Fruit fly (Drosophila melanogaster): ENCODE results near the gene CG12576.

Gene CG12576

dm6 chrX:22487667-22488593, 5.8 kb upstream of the CG12576 start:
- TF ChIP-seq h (optimal IDR thresholded peaks at IDR 0.05) = no peak
- TF ChIP-seq Sin3A (optimal IDR thresholded peaks at IDR 0.05) = no peak
- TF ChIP-seq insv (optimal IDR thresholded peaks at IDR 0.05) = no peak
- TF ChIP-seq psq (optimal IDR thresholded peaks at IDR 0.05) = no peak
- TF ChIP-seq Myc (optimal IDR thresholded peaks at IDR 0.05) = no peak

- no peak for TF ChIP-seq psq (optimal IDR thresholded peaks at IDR 0.05)
- no peak for TF ChIP-seq h (optimal IDR thresholded peaks at IDR 0.05)
- TF ChIP-seq insv (optimal IDR thresholded peaks at IDR 0.05) = no peak
- no peak for TF ChIP-seq Sin3A (optimal IDR thresholded peaks at IDR 0.05)
- no peak for TF ChIP-seq Myc (optimal IDR thresholded peaks at IDR 0.05)
Observed at dm6 chrX:22486919-22487634, 4.9 kb upstream of the CG12576 start.

dm6 chrX:22486487-22486886, 4.3 kb upstream of the CG12576 start:
- TF ChIP-seq h (optimal IDR thresholded peaks at IDR 0.05) = no peak
- no peak for TF ChIP-seq Myc (optimal IDR thresholded peaks at IDR 0.05)
- no peak for TF ChIP-seq ttk (optimal IDR thresholded peaks at IDR 0.05)
- no peak for TF ChIP-seq insv (optimal IDR thresholded peaks at IDR 0.05)
- no peak for TF ChIP-seq Sin3A (optimal IDR thresholded peaks at IDR 0.05)
- TF ChIP-seq psq (optimal IDR thresholded peaks at IDR 0.05) = no peak

- TF ChIP-seq ttk (optimal IDR thresholded peaks at IDR 0.05) (no peak), Sin3A (optimal IDR thresholded peaks at IDR 0.05) (no peak), insv (optimal IDR thresholded peaks at IDR 0.05) (no peak), Myc (optimal IDR thresholded peaks at IDR 0.05) (no peak), h (optimal IDR thresholded peaks at IDR 0.05) (no peak), psq (optimal IDR thresholded peaks at IDR 0.05) (no peak)
Observed at dm6 chrX:22481131-22481530, 1.0 kb downstream of the CG12576 start.

- TF ChIP-seq psq (optimal IDR thresholded peaks at IDR 0.05) (no peak), ttk (optimal IDR thresholded peaks at IDR 0.05) (no peak), h (optimal IDR thresholded peaks at IDR 0.05) (no peak), Myc (optimal IDR thresholded peaks at IDR 0.05) (no peak), insv (optimal IDR thresholded peaks at IDR 0.05) (no peak), Sin3A (optimal IDR thresholded peaks at IDR 0.05) (no peak)
Observed at dm6 chrX:22480612-22481011, 1.5 kb downstream of the CG12576 start.

- TF ChIP-seq psq (optimal IDR thresholded peaks at IDR 0.05) (no peak), insv (optimal IDR thresholded peaks at IDR 0.05) (no peak), Myc (optimal IDR thresholded peaks at IDR 0.05) (no peak), Sin3A (optimal IDR thresholded peaks at IDR 0.05) (no peak), h (optimal IDR thresholded peaks at IDR 0.05) (no peak), ttk (optimal IDR thresholded peaks at IDR 0.05) (no peak)
Observed at dm6 chrX:22479207-22479820, 2.8 kb downstream of the CG12576 start.

- TF ChIP-seq Sin3A (optimal IDR thresholded peaks at IDR 0.05) (no peak), Myc (optimal IDR thresholded peaks at IDR 0.05) (no peak), h (optimal IDR thresholded peaks at IDR 0.05) (no peak), psq (optimal IDR thresholded peaks at IDR 0.05) (no peak), insv (optimal IDR thresholded peaks at IDR 0.05) (no peak), ttk (optimal IDR thresholded peaks at IDR 0.05) (no peak)
Observed at dm6 chrX:22477689-22478590, 4.2 kb downstream of the CG12576 start.

- TF ChIP-seq Myc (optimal IDR thresholded peaks at IDR 0.05) (no peak), Sin3A (optimal IDR thresholded peaks at IDR 0.05) (no peak), h (optimal IDR thresholded peaks at IDR 0.05) (no peak), ttk (optimal IDR thresholded peaks at IDR 0.05) (no peak), insv (optimal IDR thresholded peaks at IDR 0.05) (no peak), psq (optimal IDR thresholded peaks at IDR 0.05) (no peak)
Observed at dm6 chrX:22474881-22475280, 7.3 kb downstream of the CG12576 start.

- TF ChIP-seq Myc (optimal IDR thresholded peaks at IDR 0.05) (no peak), insv (optimal IDR thresholded peaks at IDR 0.05) (no peak), ttk (optimal IDR thresholded peaks at IDR 0.05) (no peak), h (optimal IDR thresholded peaks at IDR 0.05) (no peak), psq (optimal IDR thresholded peaks at IDR 0.05) (no peak), Sin3A (optimal IDR thresholded peaks at IDR 0.05) (no peak)
Observed at dm6 chrX:22473520-22473919, 8.6 kb downstream of the CG12576 start, which contains the start of gene CG14618. TSS of gene CG14618 (plus strand) at chrX:22473698.

dm6 chrX:22471819-22472218, 10.3 kb downstream of the CG12576 start, which contains the start of gene CG14613:
TSS of gene CG14613 (minus strand) at chrX:22472021.
- TF ChIP-seq h (optimal IDR thresholded peaks at IDR 0.05) (no peak), insv (optimal IDR thresholded peaks at IDR 0.05) (no peak), psq (optimal IDR thresholded peaks at IDR 0.05) (no peak), Myc (optimal IDR thresholded peaks at IDR 0.05) (no peak), Sin3A (optimal IDR thresholded peaks at IDR 0.05) (no peak), ttk (optimal IDR thresholded peaks at IDR 0.05) (no peak)

- TF ChIP-seq Myc (optimal IDR thresholded peaks at IDR 0.05) (no peak), psq (optimal IDR thresholded peaks at IDR 0.05) (no peak), Sin3A (optimal IDR thresholded peaks at IDR 0.05) (no peak), ttk (optimal IDR thresholded peaks at IDR 0.05) (no peak), insv (optimal IDR thresholded peaks at IDR 0.05) (no peak), h (optimal IDR thresholded peaks at IDR 0.05) (no peak)
Observed at dm6 chrX:22461218-22461760, 20.9 kb downstream of the CG12576 start.
